Fruit fly (Drosophila melanogaster): ENCODE data around the gene Cf2.

Gene Cf2

dm6 chr2L:4906546-4907250 lies 23.8 kb upstream of the Cf2 start, which contains the start of gene snsl (continued):
- TF ChIP-seq CG1529 (GFP tag; optimal IDR thresholded peaks at IDR 0.05) (no peak), gcm2 (GFP tag; optimal IDR thresholded peaks at IDR 0.05) (no peak), Sin3A (optimal IDR thresholded peaks at IDR 0.05) (no peak), PHDP (tag; optimal IDR thresholded peaks at IDR 0.05) (peak; percentile 55), Max (GFP tag; optimal IDR thresholded peaks at IDR 0.05) (no peak), Neu2 (GFP tag; optimal IDR thresholded peaks at IDR 0.05; ENCODE audit: borderline replicate concordance) (no peak), Lpt (GFP tag; optimal IDR thresholded peaks at IDR 0.05) (no peak), CG17385 (GFP tag; optimal IDR thresholded peaks at IDR 0.05) (peak; percentile 71), CG17328 (GFP tag; IDR thresholded peaks at IDR 0.05) (0 out of 2 replicates have a peak, but pooled peaks have one; percentile 10), CG10147 (GFP tag; optimal IDR thresholded peaks at IDR 0.05) (peak; percentile 53), HHEX (GFP tag; optimal IDR thresholded peaks at IDR 0.05) (peak; percentile 23), cg (GFP tag; optimal IDR thresholded peaks at IDR 0.05) (no peak), Kr (GFP tag; optimal IDR thresholded peaks at IDR 0.05) (no peak), CG2875 (GFP tag; optimal IDR thresholded peaks at IDR 0.05) (peak; percentile 10), tna (GFP tag; IDR thresholded peaks at IDR 0.05; ENCODE audit: partially characterized antibody) (no peak), odd (GFP tag; optimal IDR thresholded peaks at IDR 0.05) (peak; percentile 66), gsb-n (tag; optimal IDR thresholded peaks at IDR 0.05) (peak; percentile 42), her (GFP tag; optimal IDR thresholded peaks at IDR 0.05) (no peak), pros (GFP tag; optimal IDR thresholded peaks at IDR 0.05) (no peak), CG14441 (GFP tag; IDR thresholded peaks at IDR 0.05) (0 out of 2 replicates have a peak, but pooled peaks have one; percentile 25), CG11504 (tag; optimal IDR thresholded peaks at IDR 0.05) (peak; percentile 90), CG3838 (GFP tag; optimal IDR thresholded peaks at IDR 0.05) (no peak), CG17829 (tag; optimal IDR thresholded peaks at IDR 0.05) (peak; percentile 75), CG9215 (GFP tag; IDR thresholded peaks at IDR 0.05) (no peak), tgo (GFP tag; IDR thresholded peaks at IDR 0.05) (no peak), Bgb (GFP tag; IDR thresholded peaks at IDR 0.05; ENCODE audit: partially characterized antibody) (no peak), tx (GFP tag; optimal IDR thresholded peaks at IDR 0.05) (no peak), amos (GFP tag; IDR thresholded peaks at IDR 0.05; ENCODE audit: partially characterized antibody) (no peak), trem (tag; optimal IDR thresholded peaks at IDR 0.05) (no peak), dmrt99B (tag; optimal IDR thresholded peaks at IDR 0.05) (peak; percentile 89), CG12236 (GFP tag; optimal IDR thresholded peaks at IDR 0.05) (no peak), lmd (GFP tag; IDR thresholded peaks at IDR 0.05) (peak; percentile 37; the same call in 1 of the 2 replicates), Oaz (GFP tag; IDR thresholded peaks at IDR 0.05) (no peak), pb (GFP tag; optimal IDR thresholded peaks at IDR 0.05) (no peak), nmo (GFP tag; optimal IDR thresholded peaks at IDR 0.05) (peak; percentile 79), CG13894 (tag; optimal IDR thresholded peaks at IDR 0.05) (no peak), CG12391 (tag; optimal IDR thresholded peaks at IDR 0.05) (peak; percentile 81), bsh (GFP tag; optimal IDR thresholded peaks at IDR 0.05) (peak in 1 of 2 experiments; percentile 25), luna (GFP tag; optimal IDR thresholded peaks at IDR 0.05) (no peak), CG6272 (GFP tag; IDR thresholded peaks at IDR 0.05) (no peak), CG12769 (tag; optimal IDR thresholded peaks at IDR 0.05) (no peak), ase (GFP tag; IDR thresholded peaks at IDR 0.05) (peak; percentile 41; the same call in 1 of the 3 replicates), chif (GFP tag; optimal IDR thresholded peaks at IDR 0.05) (no peak), CG11247 (GFP tag; IDR thresholded peaks at IDR 0.05) (no peak), Antp (GFP tag; optimal IDR thresholded peaks at IDR 0.05) (no peak), chn (GFP tag; optimal IDR thresholded peaks at IDR 0.05) (no peak), CG15696 (tag; optimal IDR thresholded peaks at IDR 0.05) (peak; percentile 10), Xbp1 (GFP tag; optimal IDR thresholded peaks at IDR 0.05) (peak; percentile 47), CG8388 (GFP tag; optimal IDR thresholded peaks at IDR 0.05) (peak; percentile 60)
